Worm (Caenorhabditis elegans): ENCODE measurements around the gene lron-13.

The lron-13 gene

ce11 chrIII:13501599-13501998 lies 25.6 kb upstream of the lron-13 start, which contains the start of gene T28A8.5:
Gene T28A8.5, plus strand, starts transcription at chrIII:13501630.
- TF ChIP-seq unc-62 (GFP tag; optimal IDR thresholded peaks at IDR 0.05) (no peak), aly-2 (tag; optimal IDR thresholded peaks at IDR 0.05) (no peak), nhr-28 (tag; optimal IDR thresholded peaks at IDR 0.05) (no peak), elt-2 (tag; optimal IDR thresholded peaks at IDR 0.05) (no peak), egl-27 (tag; optimal IDR thresholded peaks at IDR 0.05) (no peak), egl-5 (tag; optimal IDR thresholded peaks at IDR 0.05) (no peak), ZK546.5 (tag; optimal IDR thresholded peaks at IDR 0.05) (no peak), nhr-77 (tag; optimal IDR thresholded peaks at IDR 0.05) (no peak), nhr-11 (tag; optimal IDR thresholded peaks at IDR 0.05) (no peak), R02D3.7 (tag; optimal IDR thresholded peaks at IDR 0.05) (no peak), zag-1 (tag; optimal IDR thresholded peaks at IDR 0.05) (no peak), ceh-9 (tag; optimal IDR thresholded peaks at IDR 0.05) (no peak), ceh-82 (tag; optimal IDR thresholded peaks at IDR 0.05) (no peak), ama-1 (optimal IDR thresholded peaks at IDR 0.05) (no peak), mdl-1 (tag; optimal IDR thresholded peaks at IDR 0.05) (no peak), nhr-25 (tag; optimal IDR thresholded peaks at IDR 0.05) (no peak), ztf-4 (tag; optimal IDR thresholded peaks at IDR 0.05) (no peak)

DNA sequence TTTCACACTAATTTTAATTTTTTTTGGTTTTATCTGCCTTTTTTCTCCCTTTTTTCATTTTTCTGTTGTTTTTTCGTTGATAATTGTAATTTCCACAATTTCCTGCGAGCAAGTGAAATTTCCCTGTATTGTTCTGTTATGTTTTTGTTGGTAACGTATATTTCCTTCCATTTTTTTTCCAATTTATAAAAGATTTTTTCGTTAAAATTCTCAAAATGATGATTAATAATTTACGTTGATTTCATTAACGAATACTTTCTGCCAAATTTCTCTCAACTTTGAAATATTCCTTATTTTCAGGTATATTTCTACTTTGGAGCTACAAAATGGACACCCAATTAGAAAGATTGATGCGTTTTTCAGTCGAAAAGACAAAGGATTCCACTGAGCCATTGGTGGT lies 24.7 kb upstream of the lron-13 start, which contains the start of gene T28A8.8:
Gene T28A8.8, plus strand, starts transcription at position 301 of the 400 bp plus-strand sequence.
- TF ChIP-seq pha-4 (tag; optimal IDR thresholded peaks at IDR 0.05) = no peak
- TF ChIP-seq nhr-25 (tag; optimal IDR thresholded peaks at IDR 0.05) = no peak
- TF ChIP-seq nhr-43 (tag; optimal IDR thresholded peaks at IDR 0.05; ENCODE audit: poor library complexity, severe bottlenecking) = no peak
- no peak for TF ChIP-seq ceh-28 (tag; optimal IDR thresholded peaks at IDR 0.05)
- no peak for TF ChIP-seq tbx-2 (tag; optimal IDR thresholded peaks at IDR 0.05)
- TF ChIP-seq ztf-11 (tag; optimal IDR thresholded peaks at IDR 0.05) = no peak
- TF ChIP-seq eor-1 (tag; optimal IDR thresholded peaks at IDR 0.05) = no peak

DNA sequence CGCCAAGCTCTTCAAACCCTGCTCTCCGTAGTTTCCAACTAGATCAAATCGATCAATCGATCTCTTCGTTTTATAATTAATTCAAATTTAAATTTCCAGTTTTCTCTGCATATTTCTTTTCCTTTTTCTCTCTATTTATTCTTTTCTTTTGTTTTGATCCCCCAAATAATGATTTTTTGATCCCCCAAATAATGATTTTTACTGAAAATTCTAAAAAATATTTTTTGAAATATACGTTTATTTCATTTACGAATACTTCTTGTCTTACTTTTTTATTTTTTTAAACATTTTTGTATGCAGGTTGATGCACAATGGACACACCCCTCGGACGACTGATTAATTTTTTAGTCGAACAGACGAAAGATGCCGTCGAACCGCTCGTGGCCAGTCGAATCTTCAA lies 23.9 kb upstream of the lron-13 start, which contains the start of gene T28A8.4:
Gene T28A8.4, plus strand, starts transcription at position 301 of the 400 bp plus-strand sequence.
- TF ChIP-seq lin-39 (tag; optimal IDR thresholded peaks at IDR 0.05) (no peak), jun-1 (tag; optimal IDR thresholded peaks at IDR 0.05) (no peak), lin-15B (tag; optimal IDR thresholded peaks at IDR 0.05) (no peak), nhr-67 (tag; optimal IDR thresholded peaks at IDR 0.05) (no peak), hmg-11 (tag; optimal IDR thresholded peaks at IDR 0.05) (no peak), zag-1 (tag; optimal IDR thresholded peaks at IDR 0.05) (no peak), nhr-28 (tag; optimal IDR thresholded peaks at IDR 0.05) (no peak), ceh-16 (tag; optimal IDR thresholded peaks at IDR 0.05) (no peak)

ce11 chrIII:13505718-13506117 lies 21.5 kb upstream of the lron-13 start, which contains the start of gene T28A8.3:
Gene T28A8.3, plus strand, starts transcription at chrIII:13506018.
- no peak for TF ChIP-seq egl-5 (tag; optimal IDR thresholded peaks at IDR 0.05)
- TF ChIP-seq unc-39 (tag; optimal IDR thresholded peaks at IDR 0.05) = no peak
- TF ChIP-seq elt-3 (tag; optimal IDR thresholded peaks at IDR 0.05) = no peak

ce11 chrIII:13510753-13511152 lies 16.5 kb upstream of the lron-13 start:
- TF ChIP-seq sea-2 (GFP tag; optimal IDR thresholded peaks at IDR 0.05) = no peak
- no peak for TF ChIP-seq nhr-43 (tag; optimal IDR thresholded peaks at IDR 0.05; ENCODE audit: poor library complexity, severe bottlenecking)
- TF ChIP-seq nhr-25 (tag; optimal IDR thresholded peaks at IDR 0.05) = no peak
- TF ChIP-seq egl-5 (tag; optimal IDR thresholded peaks at IDR 0.05) = no peak
- TF ChIP-seq fos-1 (tag; optimal IDR thresholded peaks at IDR 0.05) = no peak
- no peak for TF ChIP-seq nhr-28 (tag; optimal IDR thresholded peaks at IDR 0.05)
- TF ChIP-seq pqm-1 (tag; optimal IDR thresholded peaks at IDR 0.05) = no peak
- TF ChIP-seq nhr-67 (tag; optimal IDR thresholded peaks at IDR 0.05) = no peak
- no peak for TF ChIP-seq hmg-11 (tag; optimal IDR thresholded peaks at IDR 0.05)
- no peak for TF ChIP-seq mml-1 (tag; optimal IDR thresholded peaks at IDR 0.05)
- no peak for TF ChIP-seq fkh-10 (GFP tag; optimal IDR thresholded peaks at IDR 0.05)
- no peak for TF ChIP-seq lin-15B (tag; optimal IDR thresholded peaks at IDR 0.05)
- TF ChIP-seq R02D3.7 (tag; optimal IDR thresholded peaks at IDR 0.05) = no peak
- no peak for TF ChIP-seq daf-12 (tag; optimal IDR thresholded peaks at IDR 0.05)
- TF ChIP-seq elt-2 (tag; optimal IDR thresholded peaks at IDR 0.05) = no peak
- no peak for TF ChIP-seq zag-1 (tag; optimal IDR thresholded peaks at IDR 0.05)
- TF ChIP-seq nhr-12 (tag; optimal IDR thresholded peaks at IDR 0.05) = no peak
- no peak for TF ChIP-seq ceh-16 (tag; optimal IDR thresholded peaks at IDR 0.05)
- TF ChIP-seq lsy-12 (tag; optimal IDR thresholded peaks at IDR 0.05) = no peak

All from whole organism, L3 larva.